Fruit fly (Drosophila melanogaster) whole organism, wandering third instar larva: ENCODE measurements around the gene Prm.

Source experiments
- Dif ChIP-seq: fragments of 200-275, 200-300 bp; sonication (Bioruptor generic); optimal IDR thresholded peaks from 2 replicates; lab custom pipeline; 2018; ENCODE audit warnings: missing biosample characterization, missing genetic modification characterization; ENCODE audit not compliant: partially characterized antibody
- Hnf4 ChIP-seq: fragments of 200-800 bp; sonication (Bioruptor generic); optimal IDR thresholded peaks from 2 replicates; lab custom pipeline; 2016; ENCODE audit warnings: missing biosample characterization, mild to moderate bottlenecking, missing genetic modification characterization
- Myc ChIP-seq: fragments of >200 bp; optimal IDR thresholded peaks from 2 replicates; lab custom pipeline; 2017
- h ChIP-seq: fragments of 200-800 bp; sonication (Bioruptor generic); optimal IDR thresholded peaks from 3 replicates; lab custom pipeline; 2016; ENCODE audit warnings: missing biosample characterization, mild to moderate bottlenecking, missing genetic modification characterization
- lola ChIP-seq: fragments of >200 bp; optimal IDR thresholded peaks from 2 replicates; lab custom pipeline; 2017; ENCODE audit warnings: missing biosample characterization, missing genetic modification characterization
- psq ChIP-seq: fragments of 200-800 bp; sonication (Bioruptor generic); optimal IDR thresholded peaks from 3 replicates; lab custom pipeline; 2017; ENCODE audit warnings: missing biosample characterization, mild to moderate bottlenecking, missing genetic modification characterization, moderate library complexity

DNA sequence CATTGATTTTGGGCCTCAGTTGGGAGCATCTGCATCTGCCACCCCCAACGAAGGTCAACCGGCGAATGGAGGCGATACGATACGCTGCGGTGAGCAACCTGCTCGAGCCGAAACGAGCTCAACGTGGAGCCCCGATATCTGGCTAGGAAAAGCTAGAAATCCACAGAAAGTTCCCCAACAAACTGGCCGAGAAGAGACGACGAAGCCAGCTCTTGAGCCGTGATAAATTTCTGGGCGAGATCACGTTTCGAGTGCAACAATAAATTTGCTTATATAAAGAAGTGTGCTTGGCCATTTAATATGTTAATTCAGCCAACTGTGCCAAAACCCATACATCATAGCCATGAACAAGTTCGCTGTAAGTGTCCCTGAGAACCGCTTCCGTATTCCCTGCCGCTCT is 15.5 kb downstream of the Prm start, which contains the start of gene Cp19:
- TF ChIP-seq Hnf4 (GFP tag; lab: Kevin White, UChicago) (no peak), h (no peak), lola (GFP tag; lab: Kevin White, UChicago) (no peak), psq (GFP tag; lab: Kevin White, UChicago) (no peak), Dif (GFP tag; lab: Kevin White, UChicago) (no peak), Myc (no peak)
